Fruit fly (Drosophila melanogaster): ENCODE results near the gene Rim.
A peak's percentile ranks its signal among the peaks of the same experiment; 100 is the strongest.

The Rim gene

DNA sequence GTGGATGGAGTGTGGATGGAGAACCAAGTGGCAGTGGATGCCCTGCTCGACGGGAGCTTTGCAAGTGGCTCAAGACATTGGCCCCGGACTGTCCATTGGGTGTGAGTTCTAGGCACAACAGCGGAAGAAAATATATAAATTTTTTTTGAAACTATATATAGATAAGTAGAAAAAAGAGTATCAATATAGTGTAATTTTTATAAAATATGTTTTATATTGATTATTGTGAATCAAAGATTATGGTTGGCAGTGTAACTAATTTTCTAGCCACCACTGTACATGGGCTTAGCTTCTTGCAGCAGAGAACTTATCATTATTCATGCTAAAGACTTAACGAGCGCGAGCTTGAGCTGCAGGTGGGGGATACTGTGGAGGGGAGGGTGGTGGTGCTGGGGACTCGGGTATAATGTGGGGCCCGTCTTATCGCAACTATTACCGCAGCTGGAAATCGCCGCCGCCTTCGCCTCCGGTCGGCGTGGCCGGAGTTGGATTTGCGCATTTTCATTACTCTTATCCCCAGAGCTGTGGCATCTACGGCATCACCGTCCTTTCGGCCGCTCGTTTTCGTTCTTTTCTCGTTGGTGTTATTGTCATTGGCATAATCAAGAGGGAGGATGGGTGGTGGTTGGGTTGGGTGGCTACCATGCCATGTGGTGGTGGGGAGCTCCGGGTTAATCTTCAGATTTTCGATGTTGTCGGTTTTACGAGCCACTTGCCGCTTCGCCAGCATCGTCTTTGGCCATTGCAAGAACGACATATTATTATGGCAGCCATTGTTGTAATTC is 54.3 kb downstream of the Rim start (continued):
- TF ChIP-seq Dek (tag; optimal IDR thresholded peaks at IDR 0.05) (no peak), dysf (GFP tag; IDR thresholded peaks at IDR 0.05) (peak; percentile 62), CG11696 (GFP tag; IDR thresholded peaks at IDR 0.05) (peak; percentile 55), bcd (GFP tag; optimal IDR thresholded peaks at IDR 0.05) (peak; percentile 2), CG2678 (tag; optimal IDR thresholded peaks at IDR 0.05) (peak; percentile 53), scrt (GFP tag; optimal IDR thresholded peaks at IDR 0.05) (peak; percentile 76), tgo (GFP tag; IDR thresholded peaks at IDR 0.05) (peak; percentile 29; the same call in 1 of the 3 replicates), slbo (GFP tag; IDR thresholded peaks at IDR 0.05) (peak; percentile 35; the same call in 1 of the 2 replicates), Hand (GFP tag; optimal IDR thresholded peaks at IDR 0.05) (peak; percentile 4), dmrt99B (tag; optimal IDR thresholded peaks at IDR 0.05) (peak; percentile 32)

DNA sequence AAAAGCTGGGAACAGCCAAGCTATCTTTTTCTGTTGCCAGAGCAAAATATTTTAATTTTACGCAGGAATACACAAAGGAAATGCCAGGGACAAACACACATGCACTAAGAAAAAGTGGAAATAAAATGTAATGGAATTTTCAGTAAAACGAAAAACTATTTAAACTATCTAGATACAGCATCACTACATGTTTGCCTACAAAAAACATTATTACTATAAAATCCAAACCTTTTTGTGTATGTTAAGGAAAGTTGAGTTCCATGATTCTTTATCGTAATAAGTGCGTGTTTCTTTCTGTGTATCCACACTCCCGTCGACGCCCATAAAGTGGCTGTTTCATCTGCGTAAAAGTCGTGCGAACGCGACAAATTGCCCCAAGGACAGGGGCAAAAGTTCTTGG is 67.2 kb downstream of the Rim start:
- no peak for TF ChIP-seq Atf3 (GFP tag; optimal IDR thresholded peaks at IDR 0.05)
- TF ChIP-seq az2 (GFP tag; optimal IDR thresholded peaks at IDR 0.05), result peak; percentile 7
- TF ChIP-seq Fer3 (tag; optimal IDR thresholded peaks at IDR 0.05), result peak; percentile 20
- TF ChIP-seq Fer1 (GFP tag; optimal IDR thresholded peaks at IDR 0.05), result no peak
- no peak for TF ChIP-seq CG7963 (GFP tag; IDR thresholded peaks at IDR 0.05; ENCODE audit: partially characterized antibody)
- peak; percentile 54 for TF ChIP-seq CG7556 (GFP tag; optimal IDR thresholded peaks at IDR 0.05)
- TF ChIP-seq CG12155 (GFP tag; optimal IDR thresholded peaks at IDR 0.05), result no peak
- TF ChIP-seq HLH54F (GFP tag; optimal IDR thresholded peaks at IDR 0.05), result no peak
- TF ChIP-seq odd (GFP tag; optimal IDR thresholded peaks at IDR 0.05), result no peak
- TF ChIP-seq jumu (GFP tag; optimal IDR thresholded peaks at IDR 0.05), result no peak
- no peak for TF ChIP-seq jigr1 (GFP tag; IDR thresholded peaks at IDR 0.05)
- TF ChIP-seq Deaf1 (tag; optimal IDR thresholded peaks at IDR 0.05), result no peak
- TF ChIP-seq yki (optimal IDR thresholded peaks at IDR 0.05), result no peak
- peak; percentile 43 for TF ChIP-seq CG18599 (GFP tag; optimal IDR thresholded peaks at IDR 0.05)
- no peak for TF ChIP-seq Dip2 (GFP tag; IDR thresholded peaks at IDR 0.05)
- no peak for TF ChIP-seq Dfd (GFP tag; optimal IDR thresholded peaks at IDR 0.05)
- TF ChIP-seq fu2 (GFP tag; optimal IDR thresholded peaks at IDR 0.05), result no peak
- no peak for TF ChIP-seq cwo (GFP tag; optimal IDR thresholded peaks at IDR 0.05)
- no peak for TF ChIP-seq ken (GFP tag; IDR thresholded peaks at IDR 0.05)
- peak; percentile 32 for TF ChIP-seq CG13424 (tag; optimal IDR thresholded peaks at IDR 0.05)
- TF ChIP-seq Hmr (GFP tag; optimal IDR thresholded peaks at IDR 0.05), result peak; percentile 51
- no peak for TF ChIP-seq Stat92E (GFP tag; optimal IDR thresholded peaks at IDR 0.05)
- peak; percentile 7 for TF ChIP-seq Blimp-1 (GFP tag; optimal IDR thresholded peaks at IDR 0.05)
- peak; percentile 26 for TF ChIP-seq CG2712 (tag; optimal IDR thresholded peaks at IDR 0.05)
- no peak for TF ChIP-seq peb (GFP tag; IDR thresholded peaks at IDR 0.05)
- TF ChIP-seq unpg (GFP tag; optimal IDR thresholded peaks at IDR 0.05), result peak; percentile 34
- TF ChIP-seq dpn (GFP tag; optimal IDR thresholded peaks at IDR 0.05), result peak in 1 of 2 experiments; percentile 2
- no peak for TF ChIP-seq CG12071 (GFP tag; optimal IDR thresholded peaks at IDR 0.05)
- 0 out of 3 replicates have a peak, but pooled peaks have one; percentile 22 for TF ChIP-seq ci (GFP tag; IDR thresholded peaks at IDR 0.05)
- TF ChIP-seq CG11723 (GFP tag; optimal IDR thresholded peaks at IDR 0.05), result no peak
- no peak for TF ChIP-seq NK7.1 (GFP tag; optimal IDR thresholded peaks at IDR 0.05)
- TF ChIP-seq Hey (tag; optimal IDR thresholded peaks at IDR 0.05), result no peak
- no peak for TF ChIP-seq CG3838 (GFP tag; optimal IDR thresholded peaks at IDR 0.05)
- no peak for TF ChIP-seq CG4854 (GFP tag; optimal IDR thresholded peaks at IDR 0.05)
- no peak for TF ChIP-seq Scr (GFP tag; IDR thresholded peaks at IDR 0.05; ENCODE audit: partially characterized antibody)
- no peak for TF ChIP-seq CG6791 (GFP tag; IDR thresholded peaks at IDR 0.05; ENCODE audit: partially characterized antibody)
- TF ChIP-seq ATbp (GFP tag; optimal IDR thresholded peaks at IDR 0.05), result no peak
- no peak for TF ChIP-seq CG10959 (GFP tag; IDR thresholded peaks at IDR 0.05)
